Worm (Caenorhabditis elegans): ENCODE results near the gene F53G2.12.

DNA sequence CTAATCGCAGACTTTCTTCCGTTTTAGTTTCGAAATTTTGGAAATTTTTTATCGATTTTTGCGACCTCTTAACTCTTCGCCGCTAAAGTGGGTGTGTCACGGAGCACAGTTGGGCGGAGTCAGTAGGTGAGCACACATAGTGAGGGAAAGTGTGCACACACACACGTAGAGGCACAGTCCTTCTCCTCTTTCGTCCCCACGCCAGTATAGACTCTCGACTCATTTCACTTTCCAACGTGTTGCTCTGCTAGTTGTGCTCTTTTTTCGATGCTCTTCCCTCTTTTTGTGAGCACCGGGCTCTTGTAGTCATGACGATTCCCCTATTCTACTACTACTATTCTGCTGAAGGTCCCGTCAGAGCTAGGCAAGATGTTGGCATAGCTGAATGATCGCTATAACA is 26.4 kb downstream of the F53G2.12 start:
- no peak for TF ChIP-seq him-1 (tag; optimal IDR thresholded peaks at IDR 0.05)
- no peak for TF ChIP-seq dao-5 (tag; optimal IDR thresholded peaks at IDR 0.05)
- TF ChIP-seq W03F9.2 (tag; optimal IDR thresholded peaks at IDR 0.05): no peak
